Worm (Caenorhabditis elegans): ENCODE results near the gene F58F12.1.

Gene F58F12.1

ce11 chrII:6347341-6348118 lies 35.9 kb upstream of the F58F12.1 start, which contains the start of gene lgg-1:
Gene lgg-1, minus strand, starts transcription at chrII:6347719.
- TF ChIP-seq nhr-20 (tag; optimal IDR thresholded peaks at IDR 0.05), result peak; percentile 70
- TF ChIP-seq ceh-8 (GFP tag; optimal IDR thresholded peaks at IDR 0.05), result no peak
- TF ChIP-seq egl-27 (tag; optimal IDR thresholded peaks at IDR 0.05), result peak in 1 of 2 experiments; percentile 14
- peak; percentile 35 for TF ChIP-seq lir-3 (tag; optimal IDR thresholded peaks at IDR 0.05; ENCODE audit: poor library complexity)
- TF ChIP-seq lin-13 (GFP tag; optimal IDR thresholded peaks at IDR 0.05), result peak; percentile 50
- TF ChIP-seq lsy-2 (tag; optimal IDR thresholded peaks at IDR 0.05), result peak; percentile 39 to 61
- TF ChIP-seq C34B4.2 (tag; optimal IDR thresholded peaks at IDR 0.05), result no peak
- TF ChIP-seq lin-14 (GFP tag; optimal IDR thresholded peaks at IDR 0.05), result peak; percentile 84
- TF ChIP-seq pqm-1 (tag; optimal IDR thresholded peaks at IDR 0.05), result no peak
- TF ChIP-seq tbx-2 (tag; optimal IDR thresholded peaks at IDR 0.05), result peak; percentile 25
- TF ChIP-seq fos-1 (tag; optimal IDR thresholded peaks at IDR 0.05), result peak; percentile 32
- no peak for TF ChIP-seq ceh-90 (tag; optimal IDR thresholded peaks at IDR 0.05)
- TF ChIP-seq lin-15B (tag; optimal IDR thresholded peaks at IDR 0.05), result no peak
- TF ChIP-seq pag-3 (tag; optimal IDR thresholded peaks at IDR 0.05; ENCODE audit: borderline replicate concordance, insufficient read depth), result no peak
- TF ChIP-seq aly-2 (tag; optimal IDR thresholded peaks at IDR 0.05), result no peak
- peak; percentile 50 for TF ChIP-seq xbp-1 (tag; optimal IDR thresholded peaks at IDR 0.05)
- TF ChIP-seq irx-1 (tag; optimal IDR thresholded peaks at IDR 0.05), result no peak
- TF ChIP-seq zag-1 (tag; optimal IDR thresholded peaks at IDR 0.05), result no peak
- no peak for TF ChIP-seq alr-1 (tag; optimal IDR thresholded peaks at IDR 0.05; ENCODE audit: borderline replicate concordance)
- peak; percentile 56 for TF ChIP-seq unc-86 (tag; optimal IDR thresholded peaks at IDR 0.05)
- no peak for TF ChIP-seq C04F5.9 (tag; optimal IDR thresholded peaks at IDR 0.05)
- peak; percentile 25 for TF ChIP-seq nhr-90 (tag; optimal IDR thresholded peaks at IDR 0.05; ENCODE audit: poor library complexity)
- peak; percentile 58 for TF ChIP-seq rnt-1 (tag; optimal IDR thresholded peaks at IDR 0.05)
- peak; percentile 17 for TF ChIP-seq hlh-4 (tag; optimal IDR thresholded peaks at IDR 0.05)
- peak; percentile 80 for TF ChIP-seq nhr-85 (tag)
- peak; percentile 14 for TF ChIP-seq snpc-4 (tag; optimal IDR thresholded peaks at IDR 0.05)
- peak; percentile 35 for TF ChIP-seq sup-37 (GFP tag; optimal IDR thresholded peaks at IDR 0.05)
- no peak for TF ChIP-seq unc-62 (GFP tag; optimal IDR thresholded peaks at IDR 0.05)
- peak; percentile 88 for TF ChIP-seq skn-1 (tag; optimal IDR thresholded peaks at IDR 0.05)
- TF ChIP-seq mdl-1 (tag; optimal IDR thresholded peaks at IDR 0.05), result peak in 1 of 2 experiments; percentile 70
- peak; percentile 54 for TF ChIP-seq ztf-4 (tag; optimal IDR thresholded peaks at IDR 0.05)
- no peak for TF ChIP-seq hlh-17 (GFP tag; optimal IDR thresholded peaks at IDR 0.05; ENCODE audit: borderline replicate concordance)
- TF ChIP-seq egl-13 (tag; optimal IDR thresholded peaks at IDR 0.05), result peak; percentile 47
- peak; percentile 40 for TF ChIP-seq mab-9 (GFP tag; IDR thresholded peaks at IDR 0.05)
- TF ChIP-seq F16B12.6 (tag; optimal IDR thresholded peaks at IDR 0.05), result peak; percentile 20
- TF ChIP-seq Y116A8C.19 (tag; optimal IDR thresholded peaks at IDR 0.05; ENCODE audit: borderline replicate concordance), result no peak
- no peak for TF ChIP-seq mef-2 (tag; optimal IDR thresholded peaks at IDR 0.05)
- TF ChIP-seq ets-5 (GFP tag; IDR thresholded peaks at IDR 0.05), result no peak
- no peak for TF ChIP-seq efl-3 (GFP tag; optimal IDR thresholded peaks at IDR 0.05)
- peak; percentile 78 for TF ChIP-seq nhr-71 (tag; optimal IDR thresholded peaks at IDR 0.05)
- peak; percentile 76 for TF ChIP-seq blmp-1 (tag; optimal IDR thresholded peaks at IDR 0.05)
- no peak for TF ChIP-seq ceh-88 (GFP tag; IDR thresholded peaks at IDR 0.05)
- TF ChIP-seq ceh-82 (tag; optimal IDR thresholded peaks at IDR 0.05), result peak; percentile 33 to 77 (median 44)
- TF ChIP-seq efl-1 (optimal IDR thresholded peaks at IDR 0.05), result peak; percentile 56 to 58
- peak in 1 of 2 experiments; percentile 95 for TF ChIP-seq efl-1 (GFP tag; optimal IDR thresholded peaks at IDR 0.05 in 1 of 2)
- TF ChIP-seq nhr-84 (tag; optimal IDR thresholded peaks at IDR 0.05), result no peak
- TF ChIP-seq pax-3 (tag; optimal IDR thresholded peaks at IDR 0.05), result peak; percentile 55
- no peak for TF ChIP-seq nhr-11 (tag; optimal IDR thresholded peaks at IDR 0.05)
- peak; percentile 73 for TF ChIP-seq ceh-63 (GFP tag; optimal IDR thresholded peaks at IDR 0.05)
- no peak for TF ChIP-seq nhr-76 (tag; optimal IDR thresholded peaks at IDR 0.05)
- TF ChIP-seq jun-1 (tag; optimal IDR thresholded peaks at IDR 0.05), result peak; percentile 67

Data from whole organism, L1 larva.